Fruit fly (Drosophila melanogaster): ENCODE results near the gene Alp13.

dm6 chr3R:10108289-10108928 lies 33.2 kb upstream of the Alp13 start:
- no peak for TF ChIP-seq CG17806 (tag; optimal IDR thresholded peaks at IDR 0.05)
- TF ChIP-seq CG9948 (tag; optimal IDR thresholded peaks at IDR 0.05), result no peak
- no peak for TF ChIP-seq gl (tag; optimal IDR thresholded peaks at IDR 0.05)
- TF ChIP-seq EcR (GFP tag; optimal IDR thresholded peaks at IDR 0.05), result peak; percentile 9
- no peak for TF ChIP-seq CG14655 (GFP tag; optimal IDR thresholded peaks at IDR 0.05)
- TF ChIP-seq CG4496 (GFP tag; IDR thresholded peaks at IDR 0.05), result 0 out of 3 replicates have a peak, but pooled peaks have one; percentile 42
- no peak for TF ChIP-seq Ets98B (GFP tag; IDR thresholded peaks at IDR 0.05)
- no peak for TF ChIP-seq CG32121 (GFP tag; IDR thresholded peaks at IDR 0.05)
- TF ChIP-seq fd96Ca (GFP tag; IDR thresholded peaks at IDR 0.05), result no peak
- no peak for TF ChIP-seq CG12605 (GFP tag; IDR thresholded peaks at IDR 0.05)

All from whole organism, pupa.